Fruit fly (Drosophila melanogaster) whole organism, embryonic: Measurements from ENCODE around the gene Fbp1.

Experiments
- CG10462 ChIP-seq: fragments of 200-800 bp; sonication (Bioruptor generic); optimal IDR thresholded peaks from 2 replicates; lab custom pipeline; 2016; ENCODE audit warnings: missing biosample characterization, missing genetic modification characterization
- CG12769 ChIP-seq: fragments of 200-800 bp; sonication (Bioruptor generic); optimal IDR thresholded peaks from 2 replicates; lab custom pipeline; 2019; ENCODE audit warnings: missing biosample characterization, mild to moderate bottlenecking, missing genetic modification characterization, moderate library complexity
- CG13296 ChIP-seq: fragments of 200-800 bp; sonication (Bioruptor generic); optimal IDR thresholded peaks from 3 replicates; lab custom pipeline; 2018; ENCODE audit warnings: missing biosample characterization, mild to moderate bottlenecking, missing genetic modification characterization
- CG4707 ChIP-seq: fragments of 200-800 bp; sonication (Bioruptor generic); optimal IDR thresholded peaks from 2 replicates; lab custom pipeline; 2018; ENCODE audit warnings: missing biosample characterization, mild to moderate bottlenecking, missing genetic modification characterization, moderate library complexity
- CG5180 ChIP-seq: fragments of 200-800 bp; sonication (Bioruptor generic); optimal IDR thresholded peaks from 3 replicates; lab custom pipeline; 2017; ENCODE audit warnings: missing biosample characterization, missing genetic modification characterization, mild to moderate bottlenecking, moderate library complexity, missing genetic modification reagents
- CG7357 ChIP-seq: fragments of 200-800 bp; sonication (Bioruptor generic); IDR thresholded peaks from 3 replicates; pipeline ENCODE4 v1.3.6; 2022; ENCODE audit warnings: missing biosample characterization, missing genetic modification characterization
- CG7839 ChIP-seq: fragments of 200-800 bp; sonication (Bioruptor generic); optimal IDR thresholded peaks from 3 replicates; lab custom pipeline; 2018; ENCODE audit warnings: missing biosample characterization, mild to moderate bottlenecking, missing genetic modification characterization, moderate library complexity
- Rfx ChIP-seq: fragments of 200-800 bp; sonication (Bioruptor generic); IDR thresholded peaks from 2 replicates; pipeline ENCODE4 v1.3.6; 2022; ENCODE audit warnings: missing biosample characterization, missing genetic modification characterization
- Scr ChIP-seq: fragments of 200-800 bp; sonication (Bioruptor generic); IDR thresholded peaks from 2 replicates; pipeline ENCODE4 v1.3.6; 2022; ENCODE audit warnings: missing biosample characterization, missing genetic modification characterization; ENCODE audit not compliant: partially characterized antibody
- fru ChIP-seq: fragments of >200 bp; optimal IDR thresholded peaks from 2 replicates; lab custom pipeline; 2017
- hbn ChIP-seq: fragments of 200-800 bp; sonication (Bioruptor generic); IDR thresholded peaks from 2 replicates; pipeline ENCODE4 v1.3.6; 2022; ENCODE audit warnings: missing biosample characterization, missing genetic modification characterization; ENCODE audit not compliant: partially characterized antibody
- lbe ChIP-seq: fragments of 200-800 bp; sonication (Bioruptor generic); optimal IDR thresholded peaks from 2 replicates; lab custom pipeline; 2016; ENCODE audit warnings: missing biosample characterization, mild to moderate bottlenecking, missing genetic modification characterization
- prd ChIP-seq, 3 experiments: fragments of >200 bp in 2 of 3; fragments of 200-800 bp in 1 of 3; sonication (Bioruptor generic) in 1 of 3; optimal IDR thresholded peaks in 2 of 3; IDR thresholded peaks in 1 of 3; 2 replicates in 2 of 3; 3 replicates in 1 of 3; pipeline versions ENCODE4 v1.3.6 to Lab custom; 2017 to 2022; ENCODE audit warnings: missing biosample characterization in 1 of 3, missing genetic modification characterization in 1 of 3
- tin ChIP-seq: fragments of 200-800 bp; sonication (Bioruptor generic); optimal IDR thresholded peaks from 3 replicates; lab custom pipeline; 2016; ENCODE audit warnings: missing biosample characterization, missing genetic modification characterization

DNA sequence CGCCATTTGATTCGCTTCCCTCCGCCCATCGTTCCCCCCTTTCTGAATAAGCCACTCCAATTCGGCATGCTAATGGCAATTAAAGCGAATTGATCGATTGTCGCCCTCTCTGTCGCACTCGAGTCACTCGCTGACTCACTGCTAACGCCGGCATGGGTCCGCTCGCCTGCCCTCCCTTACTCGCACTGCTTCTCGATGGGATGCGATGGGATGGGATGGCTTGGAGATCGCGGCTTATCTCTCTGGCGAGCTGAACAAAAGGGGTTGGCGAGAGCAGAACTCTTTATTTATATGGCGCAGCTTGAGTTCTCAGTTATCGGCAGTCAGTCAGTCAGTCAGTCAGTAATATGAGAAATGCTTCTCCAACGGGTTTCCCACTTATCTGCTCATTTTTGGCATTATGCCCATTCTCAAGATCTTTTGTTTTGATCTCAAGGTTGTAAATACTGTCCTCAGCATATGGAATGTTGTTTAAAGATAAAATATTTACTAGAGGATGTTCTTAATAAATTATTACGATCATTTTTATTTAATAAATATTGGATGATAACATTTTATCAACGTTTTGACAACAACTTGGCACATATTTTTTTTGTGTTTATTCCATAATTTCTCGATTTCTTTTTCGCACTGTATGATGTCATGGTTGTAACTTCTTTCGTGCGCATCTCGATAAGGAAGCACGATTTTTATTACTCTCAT is 41.9 kb downstream of the Fbp1 start:
- TF ChIP-seq CG7839 (tag; lab: Kevin White, UChicago), result no peak
- TF ChIP-seq prd (optimal IDR thresholded peaks at IDR 0.05; lab: Kevin White, UChicago), result no peak
- TF ChIP-seq prd (GFP tag; IDR thresholded peaks at IDR 0.05; lab: Robert Waterston, UW), result no peak
- peak; percentile 69 for TF ChIP-seq CG12769 (tag; lab: Kevin White, UChicago)
- no peak for TF ChIP-seq CG10462 (GFP tag; lab: Kevin White, UChicago)
- no peak for TF ChIP-seq Scr (GFP tag; lab: Robert Waterston, UW)
- TF ChIP-seq CG5180 (GFP tag; lab: Kevin White, UChicago), result no peak
- no peak for TF ChIP-seq CG4707
- TF ChIP-seq CG7357 (GFP tag; lab: Robert Waterston, UW), result no peak
- 0 out of 2 replicates have a peak, but pooled peaks have one; percentile 13 for TF ChIP-seq Rfx (GFP tag; lab: Robert Waterston, UW)
- TF ChIP-seq tin (GFP tag; lab: Kevin White, UChicago), result no peak
- no peak for TF ChIP-seq CG13296 (GFP tag; lab: Kevin White, UChicago)
- no peak for TF ChIP-seq hbn
- TF ChIP-seq lbe (GFP tag; lab: Kevin White, UChicago), result peak; percentile 2
- no peak for TF ChIP-seq fru (lab: Kevin White, UChicago)
